Fruit fly (Drosophila melanogaster): Measurements from ENCODE around the gene RfC38.

DNA sequence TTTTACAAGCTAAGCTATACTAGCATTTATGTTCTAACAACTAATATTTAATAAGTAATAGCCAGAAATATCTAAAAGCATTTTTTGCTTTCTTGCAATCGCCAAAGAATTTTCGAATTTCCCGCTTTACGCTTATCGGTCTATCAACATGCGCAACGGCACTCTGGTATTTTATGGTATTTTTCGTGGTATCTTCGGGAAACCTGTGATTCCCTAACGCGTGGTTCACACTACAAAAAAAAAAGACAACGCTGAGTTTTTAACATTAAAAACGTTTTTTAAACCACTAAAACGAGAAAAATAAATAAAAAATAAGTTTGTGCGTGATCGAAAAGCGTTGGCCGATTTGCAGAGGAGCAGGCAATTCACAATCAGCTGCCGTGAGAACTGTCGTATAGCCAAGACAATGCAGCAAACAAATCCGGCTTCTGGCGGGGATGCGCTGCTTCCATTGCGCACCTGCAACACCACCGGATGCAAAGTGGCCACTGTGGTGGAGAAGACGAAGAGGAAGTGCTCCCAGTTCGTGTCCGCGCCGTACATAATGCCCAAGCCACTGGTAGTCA is 48.5 kb upstream of the RfC38 start, which contains the start of gene Boh2:
- TF ChIP-seq Opbp (GFP tag; IDR thresholded peaks at IDR 0.05; ENCODE audit: partially characterized antibody) (no peak), Ada2b (GFP tag; IDR thresholded peaks at IDR 0.05) (no peak), tll (GFP tag; optimal IDR thresholded peaks at IDR 0.05) (no peak), da (GFP tag; optimal IDR thresholded peaks at IDR 0.05) (no peak), CkIIα-i1 (GFP tag; IDR thresholded peaks at IDR 0.05) (no peak), CG4424 (GFP tag; optimal IDR thresholded peaks at IDR 0.05) (no peak), CG2120 (GFP tag; optimal IDR thresholded peaks at IDR 0.05) (no peak)
